Worm (Caenorhabditis elegans) whole organism, L1 larva: Measurements from ENCODE around the gene T13B5.9.
A peak's percentile ranks its signal among the peaks of the same experiment; 100 is the strongest.

ENCODE experiments used
- C34B4.2 ChIP-seq: sonication (generic microtip); optimal IDR thresholded peaks from 2 replicates; lab custom pipeline; 2017; ENCODE audit warnings: mild to moderate bottlenecking, missing genetic modification characterization, missing compliant biosample characterization
- F16B12.6 ChIP-seq: fragments of 150-350 bp; optimal IDR thresholded peaks from 2 replicates; lab custom pipeline; 2014; ENCODE audit warnings: missing biosample characterization, missing genetic modification characterization
- Y116A8C.19 ChIP-seq: sonication (generic microtip); optimal IDR thresholded peaks from 2 replicates; lab custom pipeline; 2016; ENCODE audit warnings: missing compliant biosample characterization, missing genetic modification characterization, borderline replicate concordance
- aha-1 ChIP-seq: fragments of 150-350 bp; optimal IDR thresholded peaks from 2 replicates; lab custom pipeline; 2014; ENCODE audit warnings: missing biosample characterization, missing genetic modification characterization
- blmp-1 ChIP-seq: fragments of 150-350 bp; optimal IDR thresholded peaks from 2 replicates; lab custom pipeline; 2014; ENCODE audit warnings: missing biosample characterization, missing genetic modification characterization
- ceh-63 ChIP-seq: fragments of 200-800 bp; sonication (Bioruptor generic); optimal IDR thresholded peaks from 2 replicates; lab custom pipeline; 2018; ENCODE audit warnings: mild to moderate bottlenecking, missing genetic modification characterization, missing compliant biosample characterization
- ceh-82 ChIP-seq, 3 experiments: fragments of 150-350 bp in 1 of 3; sonication (generic microtip) in 2 of 3; optimal IDR thresholded peaks; 2 replicates each; lab custom pipeline; 2014 to 2017; ENCODE audit warnings: missing biosample characterization in 3 of 3, missing genetic modification characterization in 3 of 3
- ceh-88 ChIP-seq: fragments of 200-800 bp; sonication (Bioruptor generic); IDR thresholded peaks from 2 replicates; pipeline ENCODE4 v1.3.6; 2022; ENCODE audit warnings: missing genetic modification characterization, missing compliant biosample characterization
- ces-1 ChIP-seq: fragments of 150-350 bp; optimal IDR thresholded peaks from 2 replicates; lab custom pipeline; 2014; ENCODE audit warnings: missing biosample characterization, missing genetic modification reagents, missing genetic modification characterization
- dpl-1 ChIP-seq, 3 experiments: fragments of 150-350 bp in 2 of 3; sonication (generic microtip) in 1 of 3; optimal IDR thresholded peaks; 2 replicates each; lab custom pipeline; 2014 to 2017; ENCODE audit warnings: missing biosample characterization in 3 of 3, missing genetic modification characterization in 3 of 3, missing genetic modification reagents in 3 of 3
- dsc-1 ChIP-seq: sonication (generic microtip); optimal IDR thresholded peaks from 2 replicates; lab custom pipeline; 2016; ENCODE audit warnings: mild to moderate bottlenecking, missing genetic modification characterization, missing compliant biosample characterization
- efl-1 ChIP-seq, 4 experiments: fragments of 150-350 bp; optimal IDR thresholded peaks in 3 of 4; peaks in 1 of 4; 1 replicate in 1 of 4; 2 replicates in 3 of 4; lab custom pipeline; 2014; ENCODE audit warnings: missing biosample characterization in 2 of 4, missing genetic modification characterization in 2 of 4, missing genetic modification reagents in 2 of 4
- egl-13 ChIP-seq: sonication (generic microtip); optimal IDR thresholded peaks from 2 replicates; lab custom pipeline; 2016; ENCODE audit warnings: missing genotype, missing genetic modification reagents, missing genetic modification characterization, missing compliant biosample characterization
- egl-27 ChIP-seq, 2 experiments: fragments of 150-350 bp in 1 of 2; sonication (generic microtip); optimal IDR thresholded peaks; 3 replicates each; lab custom pipeline; 2017 to 2018; ENCODE audit warnings: missing biosample characterization in 2 of 2, missing genetic modification characterization in 2 of 2, missing genetic modification reagents in 2 of 2
- elt-3 ChIP-seq, 6 experiments: fragments of 150-350 bp in 1 of 6; sonication (generic microtip); optimal IDR thresholded peaks; 2 replicates each; lab custom pipeline; 2017 to 2018; ENCODE audit warnings: missing biosample characterization in 6 of 6, missing genetic modification characterization in 6 of 6, inconsistent platforms in 1 of 6
- fos-1 ChIP-seq: fragments of 150-350 bp; optimal IDR thresholded peaks from 2 replicates; lab custom pipeline; 2014; ENCODE audit warnings: missing biosample characterization, missing genetic modification characterization
- jun-1 ChIP-seq: fragments of 150-350 bp; optimal IDR thresholded peaks from 2 replicates; lab custom pipeline; 2014; ENCODE audit warnings: missing biosample characterization, missing genetic modification reagents, missing genetic modification characterization
- lin-15B ChIP-seq: fragments of 150-350 bp; sonication (generic microtip); optimal IDR thresholded peaks from 3 replicates; lab custom pipeline; 2014; ENCODE audit warnings: missing biosample characterization, missing genetic modification characterization
- lin-35 ChIP-seq, 2 experiments: fragments of 150-350 bp; optimal IDR thresholded peaks; 2 replicates each; lab custom pipeline; 2014; ENCODE audit warnings: missing biosample characterization in 2 of 2, missing genetic modification characterization in 2 of 2, missing genetic modification reagents in 2 of 2
- lsy-2 ChIP-seq, 2 experiments: fragments of 150-350 bp; optimal IDR thresholded peaks; 2 replicates each; lab custom pipeline; 2014; ENCODE audit warnings: missing biosample characterization in 2 of 2, missing genetic modification characterization in 2 of 2
- nhr-11 ChIP-seq: fragments of 150-350 bp; optimal IDR thresholded peaks from 2 replicates; lab custom pipeline; 2014; ENCODE audit warnings: missing biosample characterization, missing genetic modification characterization
- nhr-12 ChIP-seq: sonication (generic microtip); optimal IDR thresholded peaks from 2 replicates; lab custom pipeline; 2017; ENCODE audit warnings: missing biosample characterization, missing genetic modification characterization
- nhr-19 ChIP-seq: fragments of 200-800 bp; sonication (Bioruptor generic); conservative IDR thresholded peaks from 2 replicates; pipeline ENCODE4 v1.3.6; 2022; ENCODE audit warnings: missing genetic modification characterization, missing compliant biosample characterization
- nhr-28 ChIP-seq: fragments of 150-350 bp; optimal IDR thresholded peaks from 2 replicates; lab custom pipeline; 2014; ENCODE audit warnings: missing biosample characterization, missing genetic modification characterization
- nhr-84 ChIP-seq: sonication (generic microtip); optimal IDR thresholded peaks from 2 replicates; lab custom pipeline; 2017; ENCODE audit warnings: missing biosample characterization, missing genetic modification characterization
- nhr-85 ChIP-seq: sonication (generic microtip); peaks from one replicate; lab custom pipeline; 2016; ENCODE audit warnings: missing genetic modification characterization, inconsistent platforms, missing compliant biosample characterization
- nhr-90 ChIP-seq: sonication (generic microtip); optimal IDR thresholded peaks from 2 replicates; lab custom pipeline; 2016; ENCODE audit warnings: mild to moderate bottlenecking, missing genetic modification characterization, missing compliant biosample characterization; ENCODE audit not compliant: poor library complexity
- pax-3 ChIP-seq: fragments of 200-800 bp; sonication (Bioruptor generic); optimal IDR thresholded peaks from 2 replicates; lab custom pipeline; 2018; ENCODE audit warnings: mild to moderate bottlenecking, missing genetic modification characterization, moderate library complexity, missing compliant biosample characterization
- pqm-1 ChIP-seq: sonication (generic microtip); optimal IDR thresholded peaks from 3 replicates; lab custom pipeline; 2017; ENCODE audit warnings: missing biosample characterization, missing genetic modification characterization
- rnt-1 ChIP-seq: sonication (generic microtip); optimal IDR thresholded peaks from 2 replicates; lab custom pipeline; 2016; ENCODE audit warnings: mild to moderate bottlenecking, missing genetic modification characterization, moderate library complexity, missing compliant biosample characterization
- snpc-4 ChIP-seq: fragments of 150-350 bp; optimal IDR thresholded peaks from 2 replicates; lab custom pipeline; 2014; ENCODE audit warnings: missing biosample characterization, missing genetic modification characterization
- sptf-1 ChIP-seq: fragments of 150-350 bp; optimal IDR thresholded peaks from 2 replicates; lab custom pipeline; 2014; ENCODE audit warnings: missing biosample characterization, missing genetic modification characterization
- sup-37 ChIP-seq: fragments of 200-800 bp; sonication (Bioruptor generic); optimal IDR thresholded peaks from 2 replicates; lab custom pipeline; 2018; ENCODE audit warnings: mild to moderate bottlenecking, missing genetic modification characterization, missing compliant biosample characterization
- tbx-2 ChIP-seq: sonication (generic microtip); optimal IDR thresholded peaks from 2 replicates; lab custom pipeline; 2016; ENCODE audit warnings: missing genetic modification characterization, missing compliant biosample characterization
- tlp-1 ChIP-seq: fragments of 150-350 bp; optimal IDR thresholded peaks from 2 replicates; lab custom pipeline; 2014; ENCODE audit warnings: missing biosample characterization, missing genetic modification characterization
- unc-30 ChIP-seq: sonication (generic microtip); optimal IDR thresholded peaks from 2 replicates; lab custom pipeline; 2017; ENCODE audit warnings: missing biosample characterization, missing genetic modification characterization
- unc-86 ChIP-seq: sonication (generic microtip); optimal IDR thresholded peaks from 2 replicates; lab custom pipeline; 2016; ENCODE audit warnings: missing genetic modification characterization, missing compliant biosample characterization
- unc-98 ChIP-seq: fragments of 200-800 bp; sonication (Bioruptor generic); IDR thresholded peaks from 2 replicates; pipeline ENCODE4 v1.3.6; 2022; ENCODE audit warnings: missing genetic modification characterization, missing compliant biosample characterization
- vab-15 ChIP-seq: sonication (generic microtip); optimal IDR thresholded peaks from 2 replicates; lab custom pipeline; 2017; ENCODE audit warnings: missing genotype, mild to moderate bottlenecking, missing genetic modification characterization, missing compliant biosample characterization
- zip-4 ChIP-seq: fragments of 200-800 bp; sonication (Bioruptor generic); optimal IDR thresholded peaks from 2 replicates; lab custom pipeline; 2018; ENCODE audit warnings: mild to moderate bottlenecking, missing genetic modification characterization, moderate library complexity, missing compliant biosample characterization
- ztf-4 ChIP-seq: fragments of 150-350 bp; optimal IDR thresholded peaks from 2 replicates; lab custom pipeline; 2014; ENCODE audit warnings: missing biosample characterization, missing genetic modification characterization

T13B5.9 gene

DNA sequence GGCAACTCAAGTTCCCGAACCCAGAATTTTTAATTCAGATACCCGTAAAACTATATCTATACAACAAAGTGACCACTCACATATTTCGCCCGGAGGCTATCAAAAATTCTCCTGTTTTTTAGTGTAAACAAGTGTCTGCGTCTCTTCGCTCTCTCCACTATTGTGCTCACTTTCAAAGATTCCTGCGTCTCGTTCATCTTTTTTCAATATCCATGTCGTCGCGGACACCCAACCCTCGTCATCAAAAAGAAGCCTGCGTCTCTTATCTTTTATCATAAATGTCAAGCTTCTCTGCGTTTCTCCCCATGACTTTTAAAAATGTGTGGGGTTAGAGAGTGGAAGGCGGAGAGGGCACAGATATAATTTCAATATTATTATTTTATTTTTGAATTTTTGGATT is 19.4 kb downstream of the T13B5.9 start (continued):
- TF ChIP-seq ztf-4 (tag; lab: Kevin White, UChicago) (no peak), tbx-2 (tag; lab: Kevin White, UChicago) (peak; percentile 51), rnt-1 (tag; lab: Kevin White, UChicago) (peak; percentile 77), lsy-2 (tag; optimal IDR thresholded peaks at IDR 0.05; lab: Kevin White, UChicago) (peak; percentile 68 to 73), dpl-1 (GFP tag; optimal IDR thresholded peaks at IDR 0.05; lab: Kevin White, UChicago) (peak in 1 of 3 experiments; percentile 35), egl-27 (tag; optimal IDR thresholded peaks at IDR 0.05; lab: Kevin White, UChicago) (peak in 1 of 2 experiments; percentile 16), lin-35 (GFP tag; optimal IDR thresholded peaks at IDR 0.05; lab: Kevin White, UChicago) (peak in 1 of 2 experiments; percentile 44), nhr-84 (tag; lab: Kevin White, UChicago) (no peak), nhr-12 (tag; lab: Kevin White, UChicago) (no peak), sup-37 (no peak), nhr-11 (tag; lab: Kevin White, UChicago) (peak; percentile 61), F16B12.6 (no peak), zip-4 (GFP tag; lab: Kevin White, UChicago) (no peak), pax-3 (tag; lab: Kevin White, UChicago) (no peak), ceh-82 (tag; optimal IDR thresholded peaks at IDR 0.05; lab: Kevin White, UChicago) (peak; percentile 40 to 62 (median 45)), efl-1 (optimal IDR thresholded peaks at IDR 0.05; lab: Kevin White, UChicago) (peak; percentile 63 to 65), efl-1 (GFP tag; optimal IDR thresholded peaks at IDR 0.05 in 1 of 2; lab: Kevin White, UChicago) (peak in 1 of 2 experiments; percentile 36), C34B4.2 (tag; lab: Kevin White, UChicago) (no peak), ceh-88 (GFP tag; lab: Robert Waterston, UW) (no peak; the same call in 1 of the 2 replicates), pqm-1 (tag; lab: Kevin White, UChicago) (no peak), ceh-63 (GFP tag; lab: Kevin White, UChicago) (no peak), snpc-4 (tag; lab: Kevin White, UChicago) (peak; percentile 8), unc-86 (tag; lab: Kevin White, UChicago) (peak; percentile 22), tlp-1 (tag; lab: Kevin White, UChicago) (no peak), lin-15B (tag; lab: Kevin White, UChicago) (no peak), nhr-90 (no peak), elt-3 (tag; optimal IDR thresholded peaks at IDR 0.05; lab: Kevin White, UChicago) (peak in 1 of 6 experiments; percentile 43), unc-30 (no peak), vab-15 (no peak), nhr-28 (tag; lab: Kevin White, UChicago) (no peak), fos-1 (tag; lab: Kevin White, UChicago) (peak; percentile 40)

DNA sequence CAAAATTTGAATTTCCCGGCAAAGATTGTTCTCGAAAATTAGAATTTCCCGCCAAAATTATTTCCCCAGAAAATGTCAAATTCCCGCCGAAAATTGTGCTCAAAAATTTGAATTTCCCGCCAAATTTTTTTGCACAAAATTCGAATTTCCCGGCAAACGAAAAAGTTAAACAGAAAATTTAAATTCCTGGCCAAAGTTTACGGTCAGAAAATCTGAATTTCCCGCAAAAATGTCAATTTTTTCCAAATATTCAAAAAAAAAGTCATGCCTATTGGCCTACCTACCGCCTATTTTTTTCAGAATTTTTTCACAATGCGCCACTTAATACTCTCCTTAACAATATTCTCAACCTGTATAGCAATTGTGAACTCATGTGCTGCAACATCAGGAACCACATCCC is 21.4 kb downstream of the T13B5.9 start, which contains the start of gene K02E7.1:
Gene K02E7.1 (plus strand): TSS at position 301 of the 400 bp plus-strand sequence.
- no peak for TF ChIP-seq Y116A8C.19 (tag; lab: Kevin White, UChicago)
- TF ChIP-seq blmp-1 (tag; lab: Kevin White, UChicago), result no peak
- no peak for TF ChIP-seq nhr-84 (tag; lab: Kevin White, UChicago)
- TF ChIP-seq egl-13 (tag; lab: Kevin White, UChicago), result no peak
- no peak for TF ChIP-seq unc-98 (GFP tag; lab: Robert Waterston, UW)
- no peak for TF ChIP-seq F16B12.6
- no peak for TF ChIP-seq sptf-1 (tag; lab: Kevin White, UChicago)
- no peak for TF ChIP-seq unc-30
- no peak for TF ChIP-seq nhr-19
- TF ChIP-seq nhr-85 (tag; lab: Kevin White, UChicago), result no peak
- no peak for TF ChIP-seq ceh-82 (tag; optimal IDR thresholded peaks at IDR 0.05; lab: Kevin White, UChicago)
- no peak for TF ChIP-seq dpl-1 (GFP tag; optimal IDR thresholded peaks at IDR 0.05; lab: Kevin White, UChicago)
- no peak for TF ChIP-seq lsy-2 (tag; optimal IDR thresholded peaks at IDR 0.05; lab: Kevin White, UChicago)

DNA sequence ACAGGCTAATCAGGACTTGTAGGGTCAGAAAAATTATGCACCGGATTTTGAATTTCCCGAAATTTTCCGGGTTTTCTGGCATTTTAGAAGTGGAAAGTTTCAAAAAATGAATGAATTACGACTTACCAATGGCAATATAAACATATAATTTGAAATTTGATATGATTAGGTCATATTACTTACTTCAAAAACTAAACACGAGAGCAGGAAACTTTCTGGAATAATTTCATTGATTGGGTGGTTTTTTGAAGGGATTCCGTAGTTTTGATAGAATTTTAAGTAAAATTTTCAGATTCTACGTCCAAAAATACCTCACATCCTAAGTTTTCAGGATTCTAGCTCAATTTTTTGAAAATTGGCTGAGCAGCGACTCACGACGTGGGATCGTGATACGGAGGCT is 28.9 kb downstream of the T13B5.9 start, which contains the start of gene K02E7.11:
Gene K02E7.11 (minus strand): TSS at position 101 of the 400 bp plus-strand sequence.
- TF ChIP-seq aha-1 (tag; lab: Kevin White, UChicago) (no peak), dsc-1 (tag; lab: Kevin White, UChicago) (no peak), ces-1 (no peak), jun-1 (tag; lab: Kevin White, UChicago) (no peak)
